Worm (Caenorhabditis elegans) whole organism, L4/young adult: Measurements from ENCODE around the gene T14G12.6.

ENCODE experiments used
- W03F9.2 ChIP-seq: fragments of 150-350 bp; optimal IDR thresholded peaks from 2 replicates; lab custom pipeline; 2014; ENCODE audit warnings: missing biosample characterization, missing genetic modification characterization
- dao-5 ChIP-seq: sonication (generic microtip); optimal IDR thresholded peaks from 2 replicates; lab custom pipeline; 2016; ENCODE audit warnings: missing genotype, missing genetic modification characterization, moderate library complexity, missing compliant biosample characterization
- him-1 ChIP-seq: sonication (generic microtip); optimal IDR thresholded peaks from 2 replicates; lab custom pipeline; 2016; ENCODE audit warnings: missing genotype, missing genetic modification reagents, missing genetic modification characterization, missing compliant biosample characterization

DNA sequence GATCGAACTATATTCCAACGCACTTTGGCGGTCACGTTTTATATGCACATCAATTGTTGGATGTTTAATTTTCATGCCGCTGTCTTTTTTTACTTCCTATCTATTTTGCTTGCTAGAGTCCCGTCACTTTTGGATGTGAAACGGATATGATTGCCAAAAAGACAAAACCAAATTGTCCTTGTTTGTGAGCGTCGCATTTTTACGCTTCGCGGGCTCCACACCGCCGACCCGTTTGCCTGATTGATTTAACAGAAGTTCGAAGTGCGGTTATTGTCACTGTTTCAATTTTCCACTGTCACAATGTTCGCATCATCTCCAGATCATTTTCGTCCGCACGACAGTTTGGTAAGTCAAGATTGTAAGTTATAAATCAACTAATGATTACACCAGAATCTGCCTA lies 44.4 kb downstream of the T14G12.6 start, which contains the start of gene C01C4.2:
- no peak for TF ChIP-seq dao-5 (tag; lab: Kevin White, UChicago)
- TF ChIP-seq him-1 (tag; lab: Kevin White, UChicago): no peak
- TF ChIP-seq W03F9.2 (tag; lab: Kevin White, UChicago): no peak
